Worm (Caenorhabditis elegans): Measurements from ENCODE around the gene csn-3.

- TF ChIP-seq unc-62 (GFP tag; optimal IDR thresholded peaks at IDR 0.05) (no peak), hlh-4 (tag; optimal IDR thresholded peaks at IDR 0.05) (no peak), nhr-77 (tag; optimal IDR thresholded peaks at IDR 0.05) (no peak), lin-13 (GFP tag; optimal IDR thresholded peaks at IDR 0.05) (no peak), ama-1 (optimal IDR thresholded peaks at IDR 0.05) (no peak), mdl-1 (tag; optimal IDR thresholded peaks at IDR 0.05) (no peak), blmp-1 (tag; optimal IDR thresholded peaks at IDR 0.05) (no peak)
Observed at ce11 chrIV:162530-162929, 32.0 kb upstream of the csn-3 start, which contains the start of gene Y38C1AA.6.
